Worm (Caenorhabditis elegans) whole organism, L1 larva: ENCODE data around the gene Y76A2B.4.

Source experiments
- C04F5.9 ChIP-seq: sonication (generic microtip); optimal IDR thresholded peaks from 2 replicates; lab custom pipeline; 2016; ENCODE audit warnings: missing genetic modification characterization, missing compliant biosample characterization
- ama-1 ChIP-seq: fragments of 150-350 bp; optimal IDR thresholded peaks from 2 replicates; lab custom pipeline; 2014
- hlh-4 ChIP-seq: sonication (generic microtip); optimal IDR thresholded peaks from 2 replicates; lab custom pipeline; 2016; ENCODE audit warnings: mild to moderate bottlenecking, missing genetic modification characterization, missing compliant biosample characterization
- jun-1 ChIP-seq: fragments of 150-350 bp; optimal IDR thresholded peaks from 2 replicates; lab custom pipeline; 2014; ENCODE audit warnings: missing biosample characterization, missing genetic modification reagents, missing genetic modification characterization
- lin-39 ChIP-seq: fragments of 150-350 bp; optimal IDR thresholded peaks from 2 replicates; lab custom pipeline; 2014; ENCODE audit warnings: missing biosample characterization, missing genetic modification reagents, missing genetic modification characterization
- mdl-1 ChIP-seq, 2 experiments: fragments of 150-350 bp; optimal IDR thresholded peaks; 2 replicates each; lab custom pipeline; 2014 to 2017; ENCODE audit warnings: missing biosample characterization in 2 of 2, missing genetic modification characterization in 2 of 2, inconsistent platforms in 1 of 2
- mep-1 ChIP-seq: fragments of 150-350 bp; optimal IDR thresholded peaks from 2 replicates; lab custom pipeline; 2014; ENCODE audit warnings: missing biosample characterization, missing genetic modification characterization
- nhr-237 ChIP-seq: fragments of 150-350 bp; optimal IDR thresholded peaks from 2 replicates; lab custom pipeline; 2014; ENCODE audit warnings: missing biosample characterization, missing genetic modification characterization
- snpc-4 ChIP-seq: fragments of 150-350 bp; optimal IDR thresholded peaks from 2 replicates; lab custom pipeline; 2014; ENCODE audit warnings: missing biosample characterization, missing genetic modification characterization
- sptf-1 ChIP-seq: fragments of 150-350 bp; optimal IDR thresholded peaks from 2 replicates; lab custom pipeline; 2014; ENCODE audit warnings: missing biosample characterization, missing genetic modification characterization
- unc-86 ChIP-seq: sonication (generic microtip); optimal IDR thresholded peaks from 2 replicates; lab custom pipeline; 2016; ENCODE audit warnings: missing genetic modification characterization, missing compliant biosample characterization
- ztf-4 ChIP-seq: fragments of 150-350 bp; optimal IDR thresholded peaks from 2 replicates; lab custom pipeline; 2014; ENCODE audit warnings: missing biosample characterization, missing genetic modification characterization

- TF ChIP-seq snpc-4 (no peak), nhr-237 (tag; lab: Kevin White, UChicago) (no peak), lin-39 (tag; lab: Kevin White, UChicago) (no peak), hlh-4 (no peak), jun-1 (tag; lab: Kevin White, UChicago) (no peak), unc-86 (no peak), ztf-4 (tag; lab: Kevin White, UChicago) (no peak), C04F5.9 (tag; lab: Kevin White, UChicago) (no peak), sptf-1 (tag; lab: Kevin White, UChicago) (no peak), ama-1 (lab: Kevin White, UChicago) (no peak), mdl-1 (tag; optimal IDR thresholded peaks at IDR 0.05; lab: Kevin White, UChicago) (no peak), mep-1 (tag; lab: Kevin White, UChicago) (no peak)
Measured at ce11 chrIII:13514470-13514869, 32.1 kb downstream of the Y76A2B.4 start, which contains the start of gene mlh-1.
